Fruit fly (Drosophila melanogaster): Measurements from ENCODE around the gene Top3beta.

DNA sequence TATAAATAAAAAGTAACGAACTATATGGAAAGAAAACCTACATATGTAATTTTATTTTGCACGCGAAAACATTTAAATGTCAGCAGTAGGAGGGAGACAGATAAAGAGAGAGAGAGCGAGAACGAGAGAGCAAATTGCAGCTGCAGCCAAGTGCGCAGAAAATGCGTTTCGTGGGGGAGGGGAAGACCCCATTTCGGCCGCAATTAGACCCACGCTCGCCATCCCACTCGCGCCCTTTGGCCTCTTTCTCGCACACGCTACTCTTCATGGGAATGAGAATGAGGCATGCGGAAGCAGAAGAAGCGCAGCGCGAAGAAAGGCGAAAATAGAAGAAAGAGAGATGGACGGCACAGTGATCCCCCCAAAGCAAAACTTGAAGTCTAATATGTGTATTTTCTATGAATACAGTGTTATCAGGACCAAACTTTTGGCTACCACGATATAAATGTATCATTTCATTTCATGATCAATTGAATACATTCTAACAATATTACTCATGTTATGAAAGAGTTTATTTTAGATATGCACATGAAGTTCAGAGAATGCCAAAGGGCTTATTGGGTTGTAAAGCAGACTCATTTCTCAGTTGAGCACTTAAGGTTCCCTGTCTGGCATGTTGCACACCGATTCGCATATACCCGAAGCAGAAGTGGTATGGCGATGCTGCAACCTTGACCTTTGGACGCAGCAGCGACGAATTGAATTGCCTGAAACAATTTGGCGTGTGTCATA is 45.4 kb upstream of the Top3beta start:
- TF ChIP-seq insv (optimal IDR thresholded peaks at IDR 0.05) (no peak), psq (optimal IDR thresholded peaks at IDR 0.05) (no peak), h (optimal IDR thresholded peaks at IDR 0.05) (no peak)

Data from Kc167 (cell line).